Worm (Caenorhabditis elegans) whole organism, young adult: ENCODE measurements around the gene mip-1.

Experiments used
- B0261.1 ChIP-seq: sonication (generic microtip); optimal IDR thresholded peaks from 2 replicates; lab custom pipeline; 2016; ENCODE audit warnings: mild to moderate bottlenecking, missing genetic modification characterization, moderate library complexity, missing compliant biosample characterization
- F10E7.11 ChIP-seq: sonication (generic microtip); optimal IDR thresholded peaks from 2 replicates; lab custom pipeline; 2017; ENCODE audit warnings: mild to moderate bottlenecking, missing genetic modification characterization, moderate library complexity, missing compliant biosample characterization
- K12H6.12 ChIP-seq: fragments of 200-800 bp; sonication (Bioruptor generic); optimal IDR thresholded peaks from 2 replicates; lab custom pipeline; 2018; ENCODE audit warnings: mild to moderate bottlenecking, missing genetic modification characterization, missing compliant biosample characterization
- T26A5.8 ChIP-seq: sonication (generic microtip); optimal IDR thresholded peaks from 2 replicates; lab custom pipeline; 2016; ENCODE audit warnings: missing genetic modification characterization, missing compliant biosample characterization
- Y53G8AR.9 ChIP-seq: fragments of 200-800 bp; sonication (Bioruptor generic); conservative IDR thresholded peaks from 2 replicates; pipeline ENCODE4 v1.3.6; 2022; ENCODE audit warnings: missing genetic modification reagents, missing genetic modification characterization, missing compliant biosample characterization
- Y56A3A.18 ChIP-seq: fragments of 200-800 bp; sonication (Bioruptor generic); IDR thresholded peaks from 2 replicates; pipeline ENCODE4 v1.3.6; 2022; ENCODE audit warnings: missing genetic modification reagents, missing genetic modification characterization, missing compliant biosample characterization
- Y67H2A.10 ChIP-seq: fragments of 200-800 bp; sonication (Bioruptor generic); conservative IDR thresholded peaks from 2 replicates; pipeline ENCODE4 v1.3.6; 2022; ENCODE audit warnings: missing genetic modification reagents, missing genetic modification characterization, missing compliant biosample characterization
- ama-1 ChIP-seq, 3 experiments: fragments of 150-350 bp in 1 of 3; sonication (generic microtip) in 2 of 3; optimal IDR thresholded peaks; 2 replicates each; lab custom pipeline; 2014 to 2018; ENCODE audit warnings: missing biosample characterization in 2 of 3, missing genetic modification characterization in 2 of 3, missing genetic modification reagents in 2 of 3
- aptf-3 ChIP-seq: fragments of 200-800 bp; sonication (Bioruptor generic); IDR thresholded peaks from 2 replicates; pipeline ENCODE4 v1.3.6; 2022; ENCODE audit warnings: missing genetic modification characterization, missing compliant biosample characterization
- atf-7 ChIP-seq: sonication (generic microtip); optimal IDR thresholded peaks from 2 replicates; lab custom pipeline; 2017; ENCODE audit warnings: mild to moderate bottlenecking, missing genetic modification characterization, missing compliant biosample characterization
- attf-3 ChIP-seq: fragments of 200-800 bp; sonication (Bioruptor generic); conservative IDR thresholded peaks from 2 replicates; pipeline ENCODE4 v1.3.6; 2022; ENCODE audit warnings: missing genetic modification reagents, missing genetic modification characterization, missing compliant biosample characterization
- bed-1 ChIP-seq: fragments of 200-800 bp; sonication (Bioruptor generic); IDR thresholded peaks from 2 replicates; pipeline ENCODE4 v1.3.6; 2022; ENCODE audit warnings: missing genetic modification reagents, missing genetic modification characterization, missing compliant biosample characterization
- ceh-100 ChIP-seq: fragments of 200-800 bp; sonication (Bioruptor generic); IDR thresholded peaks from 2 replicates; pipeline ENCODE4 v1.3.6; 2022; ENCODE audit warnings: missing genetic modification reagents, missing genetic modification characterization, missing compliant biosample characterization
- ceh-91 ChIP-seq: fragments of 200-800 bp; sonication (Bioruptor generic); IDR thresholded peaks from 2 replicates; pipeline ENCODE4 v1.3.6; 2022; ENCODE audit warnings: missing genetic modification reagents, missing genetic modification characterization, missing compliant biosample characterization
- chd-7 ChIP-seq: sonication (generic microtip); optimal IDR thresholded peaks from 2 replicates; lab custom pipeline; 2016; ENCODE audit warnings: mild to moderate bottlenecking, missing genetic modification characterization, moderate library complexity, missing compliant biosample characterization
- die-1 ChIP-seq: sonication (generic microtip); optimal IDR thresholded peaks from 2 replicates; lab custom pipeline; 2016; ENCODE audit warnings: missing genotype, mild to moderate bottlenecking, missing genetic modification characterization, missing compliant biosample characterization
- dpff-1 ChIP-seq: sonication (generic microtip); optimal IDR thresholded peaks from 2 replicates; lab custom pipeline; 2017; ENCODE audit warnings: mild to moderate bottlenecking, missing genetic modification characterization, missing compliant biosample characterization
- fkh-3 ChIP-seq: sonication (generic microtip); optimal IDR thresholded peaks from 2 replicates; lab custom pipeline; 2016; ENCODE audit warnings: mild to moderate bottlenecking, missing genetic modification characterization, missing compliant biosample characterization
- hmg-1.2 ChIP-seq: fragments of 200-800 bp; sonication (Bioruptor generic); IDR thresholded peaks from 2 replicates; pipeline ENCODE4 v1.3.6; 2022; ENCODE audit warnings: missing genetic modification reagents, missing genetic modification characterization, missing compliant biosample characterization
- hrde-1 ChIP-seq: sonication (generic microtip); optimal IDR thresholded peaks from 2 replicates; lab custom pipeline; 2016; ENCODE audit warnings: missing genetic modification characterization, mild to moderate bottlenecking, missing compliant biosample characterization, moderate library complexity, missing genotype, missing genetic modification reagents, borderline replicate concordance
- lag-1 ChIP-seq: fragments of 200-800 bp; sonication (Bioruptor generic); IDR thresholded peaks from 2 replicates; pipeline ENCODE4 v1.3.6; 2022; ENCODE audit warnings: missing genetic modification reagents, missing genetic modification characterization, missing compliant biosample characterization
- let-526 ChIP-seq: fragments of 200-800 bp; sonication (Bioruptor generic); IDR thresholded peaks from 2 replicates; pipeline ENCODE4 v1.3.6; 2022; ENCODE audit warnings: missing genetic modification reagents, missing genetic modification characterization, missing compliant biosample characterization
- lin-35 ChIP-seq, 3 experiments: fragments of 150-350 bp in 2 of 3; sonication (generic microtip) in 1 of 3; optimal IDR thresholded peaks; 2 replicates each; lab custom pipeline; 2014 to 2018; ENCODE audit warnings: missing biosample characterization in 3 of 3, missing genetic modification characterization in 3 of 3, missing genetic modification reagents in 3 of 3
- madf-10 ChIP-seq: sonication (generic microtip); optimal IDR thresholded peaks from 2 replicates; lab custom pipeline; 2016; ENCODE audit warnings: mild to moderate bottlenecking, missing genetic modification characterization, missing compliant biosample characterization
- madf-6 ChIP-seq: fragments of 200-800 bp; sonication (Bioruptor generic); IDR thresholded peaks from 2 replicates; pipeline ENCODE4 v1.3.6; 2022; ENCODE audit warnings: missing genetic modification reagents, missing genetic modification characterization, missing compliant biosample characterization
- madf-8 ChIP-seq: fragments of 200-800 bp; sonication (Bioruptor generic); conservative IDR thresholded peaks from 2 replicates; pipeline ENCODE4 v1.3.6; 2022; ENCODE audit warnings: missing genetic modification reagents, missing genetic modification characterization, missing compliant biosample characterization
- nfya-1 ChIP-seq: sonication (generic microtip); optimal IDR thresholded peaks from 2 replicates; lab custom pipeline; 2017; ENCODE audit warnings: antibody characterized with exemption, missing compliant biosample characterization, missing genetic modification characterization, borderline replicate concordance; ENCODE audit not compliant: insufficient read depth
- nfya-2 ChIP-seq: fragments of 200-800 bp; sonication (Bioruptor generic); IDR thresholded peaks from 2 replicates; pipeline ENCODE4 v1.3.6; 2022; ENCODE audit warnings: missing genetic modification reagents, missing genetic modification characterization, missing compliant biosample characterization
- nhr-120 ChIP-seq: fragments of 200-800 bp; sonication (Bioruptor generic); IDR thresholded peaks from 2 replicates; pipeline ENCODE4 v1.3.6; 2022; ENCODE audit warnings: missing genetic modification characterization, missing compliant biosample characterization
- nhr-27 ChIP-seq: fragments of 200-800 bp; sonication (Bioruptor generic); optimal IDR thresholded peaks from 2 replicates; lab custom pipeline; 2018; ENCODE audit warnings: mild to moderate bottlenecking, missing genetic modification characterization, moderate library complexity, missing compliant biosample characterization
- nhr-90 ChIP-seq: sonication (generic microtip); optimal IDR thresholded peaks from 2 replicates; lab custom pipeline; 2016; ENCODE audit warnings: missing genotype, mild to moderate bottlenecking, missing genetic modification characterization, missing compliant biosample characterization
- pbrm-1 ChIP-seq: fragments of 200-800 bp; sonication (Bioruptor generic); IDR thresholded peaks from 2 replicates; pipeline ENCODE4 v1.3.6; 2022; ENCODE audit warnings: missing genetic modification reagents, missing genetic modification characterization, missing compliant biosample characterization
- snpc-4 ChIP-seq, 5 experiments: fragments of 150-350 bp in 1 of 5; sonication (generic microtip) in 4 of 5; optimal IDR thresholded peaks; 2 replicates each; lab custom pipeline; 2014 to 2018; ENCODE audit warnings: missing genetic modification characterization in 5 of 5, missing biosample characterization in 3 of 5, antibody characterized with exemption in 2 of 5, mild to moderate bottlenecking in 2 of 5, missing compliant biosample characterization in 2 of 5, missing genotype in 2 of 5, moderate library complexity in 2 of 5, missing genetic modification reagents in 1 of 5
- xnd-1 ChIP-seq: sonication (generic microtip); optimal IDR thresholded peaks from 2 replicates; lab custom pipeline; 2016; ENCODE audit warnings: missing genotype, missing genetic modification reagents, missing genetic modification characterization, missing compliant biosample characterization
- ztf-28 ChIP-seq: fragments of 200-800 bp; sonication (Bioruptor generic); IDR thresholded peaks from 2 replicates; pipeline ENCODE4 v1.3.6; 2022; ENCODE audit warnings: missing genetic modification reagents, missing genetic modification characterization, missing compliant biosample characterization

Gene mip-1

DNA sequence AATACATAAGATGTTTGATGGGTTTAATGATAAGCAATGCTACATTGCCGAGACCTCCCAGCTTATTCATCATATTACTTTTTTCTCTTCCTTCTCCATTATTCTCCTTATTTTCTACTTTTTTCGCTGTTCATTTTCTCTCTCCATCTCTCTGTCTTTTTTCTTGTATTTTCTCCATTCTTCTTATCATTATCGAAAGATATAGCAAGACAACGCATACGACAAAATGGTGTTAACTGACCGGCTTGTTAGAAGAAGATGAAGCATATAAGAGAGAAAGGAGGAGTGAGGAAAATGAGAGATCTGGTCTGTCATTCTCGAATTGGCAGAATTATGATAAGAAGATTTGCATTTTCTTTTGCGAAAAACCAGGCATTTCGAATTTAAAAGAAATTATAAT lies 26.0 kb upstream of the mip-1 start:
- no peak for TF ChIP-seq madf-10 (tag; lab: Kevin White, UChicago)
- TF ChIP-seq ceh-100 (GFP tag; lab: Robert Waterston, UW): no peak
- no peak for TF ChIP-seq chd-7 (tag; lab: Kevin White, UChicago)
- no peak for TF ChIP-seq fkh-3 (tag; lab: Kevin White, UChicago)
- TF ChIP-seq let-526 (GFP tag; lab: Robert Waterston, UW): no peak
- TF ChIP-seq nfya-2: no peak
- TF ChIP-seq aptf-3 (GFP tag; lab: Robert Waterston, UW): no peak
- no peak for TF ChIP-seq Y67H2A.10 (GFP tag; lab: Robert Waterston, UW)
- no peak for TF ChIP-seq madf-8 (GFP tag; lab: Robert Waterston, UW)
- no peak for TF ChIP-seq B0261.1 (tag; lab: Kevin White, UChicago)
- no peak for TF ChIP-seq ztf-28
- TF ChIP-seq lin-35 (GFP tag; optimal IDR thresholded peaks at IDR 0.05; lab: Kevin White, UChicago): no peak
- TF ChIP-seq nhr-90 (tag; lab: Kevin White, UChicago): no peak
- TF ChIP-seq xnd-1 (tag; lab: Kevin White, UChicago): no peak
- no peak for TF ChIP-seq Y53G8AR.9 (GFP tag; lab: Robert Waterston, UW)
- no peak for TF ChIP-seq die-1 (tag; lab: Kevin White, UChicago)
- TF ChIP-seq lag-1 (GFP tag; lab: Robert Waterston, UW): no peak
- no peak for TF ChIP-seq T26A5.8
- TF ChIP-seq ama-1 (optimal IDR thresholded peaks at IDR 0.05; lab: Kevin White, UChicago): no peak
- TF ChIP-seq ama-1 (GFP tag; optimal IDR thresholded peaks at IDR 0.05; lab: Kevin White, UChicago): no peak

DNA sequence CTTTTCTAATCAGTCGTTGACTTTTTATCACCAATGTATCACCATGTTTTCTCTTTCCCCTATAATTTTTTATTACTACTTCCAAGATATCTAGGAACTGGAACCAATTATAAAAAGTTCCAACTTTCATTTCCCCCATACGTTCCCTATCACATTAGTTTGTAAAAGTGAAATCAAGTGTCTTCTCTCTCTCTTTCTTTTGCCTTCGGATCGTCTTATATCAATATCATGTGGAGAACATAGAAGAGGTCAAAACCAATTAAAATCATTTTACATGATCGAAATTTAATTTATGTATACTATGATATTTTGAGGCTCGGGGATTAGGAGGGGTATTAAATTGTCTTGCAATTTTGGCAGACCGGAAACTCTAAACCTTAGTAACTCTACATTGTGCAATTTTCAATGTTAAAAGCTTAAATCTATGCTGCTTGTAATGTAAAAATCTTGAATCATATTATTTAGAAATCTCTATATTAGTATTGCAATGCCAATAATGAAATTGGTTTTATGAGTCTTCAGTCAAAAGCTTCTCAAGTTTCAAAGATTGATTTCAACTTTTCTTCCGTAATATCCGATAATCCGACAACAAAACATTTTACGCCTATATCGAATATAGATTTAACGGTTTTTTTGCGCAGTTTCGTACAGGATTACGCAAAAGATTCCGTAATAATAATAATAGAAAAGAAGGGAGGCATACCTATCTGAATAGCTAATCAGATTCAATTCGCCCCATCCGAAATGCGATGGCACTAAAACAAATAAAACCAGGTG lies 24.8 kb upstream of the mip-1 start:
- no peak for TF ChIP-seq K12H6.12 (tag; lab: Kevin White, UChicago)
- no peak for TF ChIP-seq dpff-1 (tag; lab: Kevin White, UChicago)
- no peak for TF ChIP-seq nhr-120 (GFP tag; lab: Robert Waterston, UW)
- TF ChIP-seq nhr-90 (tag; lab: Kevin White, UChicago): no peak
- no peak for TF ChIP-seq bed-1 (GFP tag; lab: Robert Waterston, UW)
- no peak for TF ChIP-seq snpc-4 (GFP tag; optimal IDR thresholded peaks at IDR 0.05; lab: Kevin White, UChicago)
- no peak for TF ChIP-seq snpc-4 (tag; optimal IDR thresholded peaks at IDR 0.05; lab: Kevin White, UChicago)
- no peak for TF ChIP-seq nhr-27 (tag; lab: Kevin White, UChicago)
- no peak for TF ChIP-seq attf-3
- no peak for TF ChIP-seq Y56A3A.18 (GFP tag; lab: Robert Waterston, UW)
- no peak for TF ChIP-seq ceh-91 (GFP tag; lab: Robert Waterston, UW)
- no peak for TF ChIP-seq hmg-1.2 (GFP tag; lab: Robert Waterston, UW)
- no peak for TF ChIP-seq hrde-1 (tag; lab: Kevin White, UChicago)
- no peak for TF ChIP-seq madf-6 (GFP tag; lab: Robert Waterston, UW)
- no peak for TF ChIP-seq lin-35 (GFP tag; optimal IDR thresholded peaks at IDR 0.05; lab: Kevin White, UChicago)
- TF ChIP-seq atf-7: no peak
- TF ChIP-seq pbrm-1: no peak
- TF ChIP-seq F10E7.11 (tag; lab: Kevin White, UChicago): no peak
- TF ChIP-seq nfya-1 (tag; lab: Kevin White, UChicago): no peak
